Worm (Caenorhabditis elegans) whole organism, late embryonic: ENCODE results near the gene C02F4.4.

Source experiments
- F13H6.1 ChIP-seq: sonication (generic microtip); optimal IDR thresholded peaks from 2 replicates; lab custom pipeline; 2016; ENCODE audit warnings: missing genetic modification characterization, missing compliant biosample characterization
- K09A11.1 ChIP-seq: sonication (generic microtip); optimal IDR thresholded peaks from 2 replicates; lab custom pipeline; 2017; ENCODE audit warnings: antibody characterized with exemption, mild to moderate bottlenecking, missing genetic modification characterization, missing compliant biosample characterization; ENCODE audit not compliant: insufficient read depth
- ama-1 ChIP-seq: fragments of 150-350 bp; optimal IDR thresholded peaks from 2 replicates; lab custom pipeline; 2014
- eyg-1 ChIP-seq: sonication (generic microtip); optimal IDR thresholded peaks from 2 replicates; lab custom pipeline; 2016; ENCODE audit warnings: missing genotype, missing genetic modification characterization, missing compliant biosample characterization
- hlh-30 ChIP-seq: sonication (generic microtip); optimal IDR thresholded peaks from 2 replicates; lab custom pipeline; 2017; ENCODE audit warnings: antibody characterized with exemption, missing genetic modification characterization, missing compliant biosample characterization; ENCODE audit not compliant: insufficient read depth
- nfya-1 ChIP-seq: sonication (generic microtip); optimal IDR thresholded peaks from 2 replicates; lab custom pipeline; 2017; ENCODE audit warnings: missing genetic modification characterization, mild to moderate bottlenecking, missing compliant biosample characterization, antibody characterized with exemption, moderate library complexity
- nhr-11 ChIP-seq: fragments of 150-350 bp; optimal IDR thresholded peaks from 2 replicates; lab custom pipeline; 2014; ENCODE audit warnings: missing biosample characterization, missing genetic modification characterization
- nhr-232 ChIP-seq: sonication (generic microtip); optimal IDR thresholded peaks from 2 replicates; lab custom pipeline; 2016; ENCODE audit warnings: missing genetic modification characterization, missing compliant biosample characterization
- pha-4 ChIP-seq: fragments of 150-350 bp; optimal IDR thresholded peaks from 2 replicates; lab custom pipeline; 2018; ENCODE audit warnings: missing biosample characterization, missing genetic modification reagents, missing genetic modification characterization
- pqm-1 ChIP-seq: sonication (generic microtip); optimal IDR thresholded peaks from 2 replicates; lab custom pipeline; 2016; ENCODE audit warnings: missing genetic modification characterization, missing compliant biosample characterization
- ref-2 ChIP-seq: sonication (generic microtip); optimal IDR thresholded peaks from 2 replicates; lab custom pipeline; 2016; ENCODE audit warnings: missing genetic modification characterization, missing compliant biosample characterization
- sox-4 ChIP-seq: sonication (generic microtip); optimal IDR thresholded peaks from 2 replicates; lab custom pipeline; 2017; ENCODE audit warnings: mild to moderate bottlenecking, missing genetic modification characterization, inconsistent platforms, missing compliant biosample characterization
- zip-5 ChIP-seq: sonication (generic microtip); optimal IDR thresholded peaks from 2 replicates; lab custom pipeline; 2016; ENCODE audit warnings: missing genetic modification characterization, missing compliant biosample characterization

DNA sequence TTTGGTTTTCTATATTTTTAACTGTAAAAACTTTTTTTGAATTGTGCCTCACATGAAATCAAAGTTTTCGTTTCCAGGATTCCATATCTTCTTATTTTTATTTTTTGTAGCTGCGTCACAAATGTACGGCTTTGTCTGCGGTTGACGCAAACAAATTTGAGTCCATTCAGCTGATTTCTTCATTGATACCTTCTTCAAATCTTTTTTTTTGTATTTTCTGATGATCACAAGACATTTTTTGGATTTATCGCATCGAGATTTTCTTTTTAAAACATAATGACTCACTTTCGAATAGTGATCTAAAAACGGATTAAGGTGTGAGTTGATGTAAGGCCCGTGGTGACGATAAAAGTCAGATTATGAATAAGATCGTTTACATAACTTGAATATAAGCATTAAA, 3.6 kb upstream of the C02F4.4 start:
- no peak for TF ChIP-seq nhr-11
- no peak for TF ChIP-seq pqm-1 (tag; lab: Kevin White, UChicago)
- no peak for TF ChIP-seq F13H6.1 (tag; lab: Kevin White, UChicago)
- no peak for TF ChIP-seq ama-1 (lab: Kevin White, UChicago)
- no peak for TF ChIP-seq nhr-232
- TF ChIP-seq K09A11.1 (tag; lab: Kevin White, UChicago), result no peak
- no peak for TF ChIP-seq sox-4 (tag; lab: Kevin White, UChicago)
- TF ChIP-seq eyg-1 (tag; lab: Kevin White, UChicago), result no peak
- TF ChIP-seq ref-2 (tag; lab: Kevin White, UChicago), result no peak
- no peak for TF ChIP-seq pha-4 (tag; lab: Kevin White, UChicago)
- TF ChIP-seq nfya-1 (tag; lab: Kevin White, UChicago), result no peak
- TF ChIP-seq zip-5, result no peak
- TF ChIP-seq hlh-30, result no peak
